Worm (Caenorhabditis elegans): ENCODE results near the gene F59B2.9.

ce11 chrIII:9034133-9034532 lies 21.9 kb upstream of the F59B2.9 start:
- TF ChIP-seq elt-1 (tag; optimal IDR thresholded peaks at IDR 0.05; ENCODE audit: borderline replicate concordance, insufficient read depth) (no peak), unc-62 (GFP tag; optimal IDR thresholded peaks at IDR 0.05) (no peak), ceh-39 (tag; optimal IDR thresholded peaks at IDR 0.05) (no peak), flh-1 (GFP tag; optimal IDR thresholded peaks at IDR 0.05) (no peak), pha-4 (tag; optimal IDR thresholded peaks at IDR 0.05) (no peak), blmp-1 (tag; optimal IDR thresholded peaks at IDR 0.05) (no peak), ztf-11 (tag; optimal IDR thresholded peaks at IDR 0.05) (no peak), elt-3 (tag; optimal IDR thresholded peaks at IDR 0.05) (no peak), nhr-12 (tag; optimal IDR thresholded peaks at IDR 0.05) (no peak), nhr-28 (tag; optimal IDR thresholded peaks at IDR 0.05) (no peak), nhr-237 (tag; optimal IDR thresholded peaks at IDR 0.05) (no peak), lsy-2 (tag; optimal IDR thresholded peaks at IDR 0.05) (no peak)
